Fruit fly (Drosophila melanogaster) whole organism, embryonic: ENCODE data around the gene Noc2.

Source experiments
- CG10267 ChIP-seq: fragments of 200-800 bp; sonication (Bioruptor generic); optimal IDR thresholded peaks from 2 replicates; lab custom pipeline; 2018; ENCODE audit warnings: missing biosample characterization, mild to moderate bottlenecking, missing genetic modification characterization, moderate library complexity
- CG11247 ChIP-seq: fragments of 200-800 bp; sonication (Bioruptor generic); IDR thresholded peaks from 2 replicates; pipeline ENCODE4 v1.3.6; 2022; ENCODE audit warnings: missing biosample characterization, missing genetic modification characterization
- CG11398 ChIP-seq: fragments of 200-800 bp; sonication (Bioruptor generic); optimal IDR thresholded peaks from 2 replicates; lab custom pipeline; 2016; ENCODE audit warnings: missing biosample characterization, missing genetic modification characterization
- CG11456 ChIP-seq: fragments of 200-800 bp; sonication (Bioruptor generic); IDR thresholded peaks from 3 replicates; pipeline ENCODE4 v1.3.6; 2022; ENCODE audit warnings: missing biosample characterization, missing genetic modification characterization
- CG11560 ChIP-seq: fragments of 200-800 bp; sonication (Bioruptor generic); IDR thresholded peaks from 3 replicates; pipeline ENCODE4 v1.3.6; 2022; ENCODE audit warnings: missing biosample characterization, missing genetic modification characterization
- CG11695 ChIP-seq: fragments of 200-800 bp; sonication (Bioruptor generic); IDR thresholded peaks from 3 replicates; pipeline ENCODE4 v1.3.6; 2022; ENCODE audit warnings: missing biosample characterization, missing genetic modification characterization
- CG12236 ChIP-seq: fragments of 200-800 bp; sonication (Bioruptor generic); optimal IDR thresholded peaks from 2 replicates; lab custom pipeline; 2016; ENCODE audit warnings: missing biosample characterization, missing genetic modification characterization
- CG12769 ChIP-seq: fragments of 200-800 bp; sonication (Bioruptor generic); optimal IDR thresholded peaks from 2 replicates; lab custom pipeline; 2019; ENCODE audit warnings: missing biosample characterization, mild to moderate bottlenecking, missing genetic modification characterization, moderate library complexity
- CG14014 ChIP-seq: fragments of 200-800 bp; sonication (Bioruptor generic); IDR thresholded peaks from 2 replicates; pipeline ENCODE4 v1.3.6; 2022; ENCODE audit warnings: missing biosample characterization, missing genetic modification characterization
- CG1529 ChIP-seq: fragments of 200-800 bp; sonication (Bioruptor generic); optimal IDR thresholded peaks from 3 replicates; lab custom pipeline; 2018; ENCODE audit warnings: missing biosample characterization, missing genetic modification characterization
- CG15601 ChIP-seq: fragments of 200-800 bp; sonication (Bioruptor generic); optimal IDR thresholded peaks from 3 replicates; lab custom pipeline; 2019; ENCODE audit warnings: missing biosample characterization, mild to moderate bottlenecking, missing genetic modification characterization, moderate library complexity
- CG16779 ChIP-seq: fragments of 200-800 bp; sonication (Bioruptor generic); IDR thresholded peaks from 2 replicates; pipeline ENCODE4 v1.3.6; 2022; ENCODE audit warnings: missing biosample characterization, missing genetic modification characterization
- CG16813 ChIP-seq: fragments of 200-800 bp; sonication (Bioruptor generic); IDR thresholded peaks from 3 replicates; pipeline ENCODE4 v1.3.6; 2022; ENCODE audit warnings: missing biosample characterization, missing genetic modification characterization; ENCODE audit not compliant: partially characterized antibody
- CG16815 ChIP-seq: fragments of 200-800 bp; sonication (Bioruptor generic); optimal IDR thresholded peaks from 3 replicates; lab custom pipeline; 2017; ENCODE audit warnings: missing biosample characterization, mild to moderate bottlenecking, missing genetic modification characterization
- CG17359 ChIP-seq: fragments of 200-800 bp; sonication (Bioruptor generic); optimal IDR thresholded peaks from 3 replicates; lab custom pipeline; 2018; ENCODE audit warnings: missing biosample characterization, mild to moderate bottlenecking, missing genetic modification characterization, moderate library complexity
- CG17361 ChIP-seq: fragments of 200-800 bp; sonication (Bioruptor generic); IDR thresholded peaks from 3 replicates; pipeline ENCODE4 v1.3.6; 2022; ENCODE audit warnings: missing biosample characterization, missing genetic modification characterization
- CG4424 ChIP-seq: fragments of 200-800 bp; sonication (Bioruptor generic); optimal IDR thresholded peaks from 3 replicates; lab custom pipeline; 2016; ENCODE audit warnings: missing biosample characterization, missing genetic modification characterization
- CG4707 ChIP-seq: fragments of 200-800 bp; sonication (Bioruptor generic); optimal IDR thresholded peaks from 2 replicates; lab custom pipeline; 2018; ENCODE audit warnings: missing biosample characterization, mild to moderate bottlenecking, missing genetic modification characterization, moderate library complexity
- CG7987 ChIP-seq: fragments of 200-800 bp; sonication (Bioruptor generic); optimal IDR thresholded peaks from 2 replicates; lab custom pipeline; 2018; ENCODE audit warnings: missing biosample characterization, mild to moderate bottlenecking, missing genetic modification characterization, moderate library complexity
- D19A ChIP-seq: fragments of 200-800 bp; optimal IDR thresholded peaks from 3 replicates; lab custom pipeline; 2019; ENCODE audit warnings: missing biosample characterization, mild to moderate bottlenecking, missing genetic modification characterization, moderate library complexity
- Dip3 ChIP-seq: fragments of 200-800 bp; sonication (Bioruptor generic); optimal IDR thresholded peaks from 3 replicates; lab custom pipeline; 2016; ENCODE audit warnings: missing biosample characterization, missing genetic modification characterization
- Lhr ChIP-seq: fragments of 200-800 bp; sonication (Bioruptor generic); optimal IDR thresholded peaks from 3 replicates; lab custom pipeline; 2017; ENCODE audit warnings: mild to moderate bottlenecking, missing biosample characterization, missing genetic modification reagents, missing genetic modification characterization
- Lim3 ChIP-seq: fragments of 200-800 bp; sonication (Bioruptor generic); IDR thresholded peaks from 2 replicates; pipeline ENCODE4 v1.3.6; 2022; ENCODE audit warnings: missing biosample characterization, missing genetic modification characterization
- Optix ChIP-seq: fragments of 200-800 bp; sonication (Bioruptor generic); IDR thresholded peaks from 3 replicates; pipeline ENCODE4 v1.3.6; 2022; ENCODE audit warnings: missing biosample characterization, missing genetic modification characterization
- Ptx1 ChIP-seq: fragments of 200-800 bp; sonication (Bioruptor generic); IDR thresholded peaks from 2 replicates; pipeline ENCODE4 v1.3.6; 2022; ENCODE audit warnings: missing biosample characterization, missing genetic modification characterization
- Sox100B ChIP-seq: fragments of 200-800 bp; sonication (Bioruptor generic); optimal IDR thresholded peaks from 3 replicates; lab custom pipeline; 2018; ENCODE audit warnings: missing biosample characterization, mild to moderate bottlenecking, missing genetic modification characterization
- Sry-δ ChIP-seq: fragments of 200-800 bp; sonication (Bioruptor generic); optimal IDR thresholded peaks from 2 replicates; lab custom pipeline; 2016; ENCODE audit warnings: missing biosample characterization, missing genetic modification characterization
- Tbp ChIP-seq: fragments of >200 bp; optimal IDR thresholded peaks from 2 replicates; lab custom pipeline; 2018; ENCODE audit warnings: missing biosample characterization, missing genetic modification characterization
- Xrp1 ChIP-seq: fragments of 200-800 bp; sonication (Bioruptor generic); IDR thresholded peaks from 2 replicates; pipeline ENCODE4 v1.3.6; 2022; ENCODE audit warnings: missing biosample characterization, missing genetic modification characterization
- bcd ChIP-seq: fragments of 200-800 bp; sonication (Bioruptor generic); optimal IDR thresholded peaks from 2 replicates; lab custom pipeline; 2017; ENCODE audit warnings: missing biosample characterization, mild to moderate bottlenecking, missing genetic modification characterization
- bowl ChIP-seq: fragments of 200-800 bp; sonication (Bioruptor generic); IDR thresholded peaks from 2 replicates; pipeline ENCODE4 v1.3.6; 2022; ENCODE audit warnings: missing biosample characterization, missing genetic modification characterization
- dm ChIP-seq: fragments of 200-800 bp; sonication (Bioruptor generic); optimal IDR thresholded peaks from 3 replicates; lab custom pipeline; 2016; ENCODE audit warnings: missing biosample characterization, missing genetic modification characterization
- dysf ChIP-seq: fragments of 200-800 bp; sonication (Bioruptor generic); IDR thresholded peaks from 3 replicates; pipeline ENCODE4 v1.3.6; 2022; ENCODE audit warnings: missing biosample characterization, missing genetic modification characterization
- gsb ChIP-seq: fragments of 200-800 bp; sonication (Bioruptor generic); IDR thresholded peaks from 2 replicates; pipeline ENCODE4 v1.3.6; 2022; ENCODE audit warnings: missing biosample characterization, missing genetic modification characterization
- gt ChIP-seq: fragments of 200-800 bp; sonication (Bioruptor generic); IDR thresholded peaks from 2 replicates; pipeline ENCODE4 v1.3.6; 2022; ENCODE audit warnings: missing biosample characterization, missing genetic modification characterization
- hbn ChIP-seq: fragments of 200-800 bp; sonication (Bioruptor generic); IDR thresholded peaks from 2 replicates; pipeline ENCODE4 v1.3.6; 2022; ENCODE audit warnings: missing biosample characterization, missing genetic modification characterization; ENCODE audit not compliant: partially characterized antibody
- inv ChIP-seq: fragments of 200-800 bp; sonication (Bioruptor generic); IDR thresholded peaks from 2 replicates; pipeline ENCODE4 v1.3.6; 2022; ENCODE audit warnings: missing biosample characterization, missing genetic modification characterization; ENCODE audit not compliant: partially characterized antibody
- jumu ChIP-seq: fragments of 200-800 bp; sonication (Bioruptor generic); optimal IDR thresholded peaks from 3 replicates; lab custom pipeline; 2016; ENCODE audit warnings: missing biosample characterization, missing genetic modification characterization
- lbe ChIP-seq: fragments of 200-800 bp; sonication (Bioruptor generic); optimal IDR thresholded peaks from 2 replicates; lab custom pipeline; 2016; ENCODE audit warnings: missing biosample characterization, mild to moderate bottlenecking, missing genetic modification characterization
- mirr ChIP-seq: fragments of 200-800 bp; sonication (Bioruptor generic); optimal IDR thresholded peaks from 3 replicates; lab custom pipeline; 2018; ENCODE audit warnings: missing biosample characterization, mild to moderate bottlenecking, missing genetic modification characterization
- nom ChIP-seq: fragments of 200-800 bp; sonication (Bioruptor generic); optimal IDR thresholded peaks from 2 replicates; lab custom pipeline; 2017; ENCODE audit warnings: missing biosample characterization, missing genetic modification characterization, mild to moderate bottlenecking, moderate library complexity, missing genetic modification reagents
- pfk ChIP-seq: fragments of 200-800 bp; sonication (Bioruptor generic); optimal IDR thresholded peaks from 2 replicates; lab custom pipeline; 2018; ENCODE audit warnings: missing biosample characterization, mild to moderate bottlenecking, missing genetic modification characterization, moderate library complexity
- phol ChIP-seq: fragments of 200-800 bp; sonication (Bioruptor generic); optimal IDR thresholded peaks from 3 replicates; lab custom pipeline; 2018; ENCODE audit warnings: missing biosample characterization, mild to moderate bottlenecking, missing genetic modification characterization, moderate library complexity
- pzg ChIP-seq: fragments of 200-800 bp; sonication (Bioruptor generic); optimal IDR thresholded peaks from 3 replicates; lab custom pipeline; 2018; ENCODE audit warnings: missing biosample characterization, mild to moderate bottlenecking, missing genetic modification characterization, moderate library complexity
- ro ChIP-seq: fragments of 200-800 bp; sonication (Bioruptor generic); IDR thresholded peaks from 2 replicates; pipeline ENCODE4 v1.3.6; 2022; ENCODE audit warnings: missing biosample characterization, missing genetic modification characterization
- sim ChIP-seq: fragments of 200-800 bp; sonication (Bioruptor generic); IDR thresholded peaks from 2 replicates; pipeline ENCODE4 v1.3.6; 2022; ENCODE audit warnings: missing biosample characterization, missing genetic modification characterization
- sisA ChIP-seq: fragments of 200-800 bp; sonication (Bioruptor generic); IDR thresholded peaks from 2 replicates; pipeline ENCODE4 v1.3.6; 2022; ENCODE audit warnings: missing biosample characterization, missing genetic modification characterization
- slp2 ChIP-seq: fragments of 200-800 bp; sonication (Bioruptor generic); optimal IDR thresholded peaks from 2 replicates; lab custom pipeline; 2016; ENCODE audit warnings: missing biosample characterization, missing genetic modification characterization
- stc ChIP-seq: fragments of 200-800 bp; sonication (Bioruptor generic); IDR thresholded peaks from 2 replicates; pipeline ENCODE4 v1.3.6; 2022; ENCODE audit warnings: missing biosample characterization, missing genetic modification characterization
- trh ChIP-seq: fragments of 200-800 bp; sonication (Bioruptor generic); optimal IDR thresholded peaks from 2 replicates; lab custom pipeline; 2016; ENCODE audit warnings: missing biosample characterization, missing genetic modification characterization
- wdn ChIP-seq: fragments of 200-800 bp; sonication (Bioruptor generic); IDR thresholded peaks from 2 replicates; pipeline ENCODE4 v1.3.6; 2022; ENCODE audit warnings: missing biosample characterization, missing genetic modification characterization

Noc2 gene

DNA sequence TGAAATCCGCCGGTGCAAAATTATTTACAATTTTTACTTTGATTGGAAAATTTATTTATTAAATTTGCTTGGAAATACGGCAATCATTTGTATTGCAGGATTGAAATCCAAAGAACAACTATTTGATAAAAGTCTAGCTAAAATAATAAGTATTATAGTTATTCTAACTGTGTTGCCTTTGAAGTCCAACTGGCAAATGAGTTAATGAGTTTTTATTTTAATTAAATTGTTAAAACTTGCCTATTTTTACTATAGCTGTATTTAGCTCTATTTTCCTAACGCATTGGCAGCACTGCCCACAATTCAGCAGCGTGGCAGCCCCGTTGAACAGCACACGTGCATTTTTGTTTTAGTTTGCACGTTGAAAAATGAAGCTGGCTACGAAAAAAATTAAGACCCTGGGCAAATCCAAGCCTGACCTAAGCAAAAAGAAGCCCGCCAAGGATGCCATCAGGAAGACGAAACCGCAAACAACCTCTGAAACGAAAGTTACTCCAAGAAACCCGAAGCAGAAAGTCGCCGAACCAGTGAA, at the start of gene Noc2:
Noc2 (plus strand) TSS at position 331 of the 532 bp plus-strand sequence.
- TF ChIP-seq Xrp1 (GFP tag; lab: Robert Waterston, UW), result peak; percentile 45; the same call in 1 of the 2 replicates
- TF ChIP-seq nom, result no peak
- TF ChIP-seq CG4707 (GFP tag; lab: Kevin White, UChicago), result no peak
- TF ChIP-seq inv, result no peak
- no peak for TF ChIP-seq pfk (GFP tag; lab: Kevin White, UChicago)
- TF ChIP-seq stc (GFP tag; lab: Robert Waterston, UW), result no peak
- no peak for TF ChIP-seq CG11695 (GFP tag; lab: Robert Waterston, UW)
- peak; percentile 74 for TF ChIP-seq CG17361 (GFP tag; lab: Robert Waterston, UW)
- TF ChIP-seq lbe, result no peak
- TF ChIP-seq sim (GFP tag; lab: Robert Waterston, UW), result no peak
- no peak for TF ChIP-seq CG16813 (GFP tag; lab: Robert Waterston, UW)
- TF ChIP-seq CG17359 (tag; lab: Kevin White, UChicago), result peak; percentile 7
- peak; percentile 46 for TF ChIP-seq Dip3 (GFP tag; lab: Kevin White, UChicago)
- no peak for TF ChIP-seq CG1529 (GFP tag; lab: Kevin White, UChicago)
- peak; percentile 66 for TF ChIP-seq phol (tag; lab: Kevin White, UChicago)
- no peak for TF ChIP-seq wdn
- TF ChIP-seq CG12236 (GFP tag; lab: Kevin White, UChicago), result no peak
- TF ChIP-seq Sox100B (GFP tag; lab: Kevin White, UChicago), result peak; percentile 56
- TF ChIP-seq CG4424, result peak; percentile 56
- TF ChIP-seq CG16779 (GFP tag; lab: Robert Waterston, UW), result peak; percentile 65
- TF ChIP-seq CG11247, result 0 out of 2 replicates have a peak, but pooled peaks have one; percentile 4
- TF ChIP-seq CG11560 (tag; lab: Robert Waterston, UW), result no peak
- TF ChIP-seq Lhr (GFP tag; lab: Kevin White, UChicago), result peak; percentile 15
- peak; percentile 34 for TF ChIP-seq CG15601 (tag; lab: Kevin White, UChicago)
- TF ChIP-seq hbn (GFP tag; lab: Robert Waterston, UW), result no peak
- TF ChIP-seq CG14014 (GFP tag; lab: Robert Waterston, UW), result peak; percentile 58
- TF ChIP-seq gt, result 0 out of 2 replicates have a peak, but pooled peaks have one; percentile 22
- TF ChIP-seq CG11398 (GFP tag; lab: Kevin White, UChicago), result no peak
- no peak for TF ChIP-seq Tbp
- TF ChIP-seq pzg, result peak; percentile 40
- peak; percentile 6 for TF ChIP-seq CG12769 (tag; lab: Kevin White, UChicago)
- peak; percentile 96 for TF ChIP-seq dm (GFP tag; lab: Kevin White, UChicago)
- TF ChIP-seq CG11456 (GFP tag; lab: Robert Waterston, UW), result peak; percentile 72; the same call in 1 of the 3 replicates
- TF ChIP-seq Lim3 (GFP tag; lab: Robert Waterston, UW), result no peak
- TF ChIP-seq bcd, result peak; percentile 37
- TF ChIP-seq dysf (GFP tag; lab: Robert Waterston, UW), result peak; percentile 58
- TF ChIP-seq CG7987 (GFP tag; lab: Kevin White, UChicago), result no peak
- no peak for TF ChIP-seq CG16815 (GFP tag; lab: Kevin White, UChicago)
- peak; percentile 5 for TF ChIP-seq D19A (tag; lab: Kevin White, UChicago)
- TF ChIP-seq bowl (GFP tag; lab: Robert Waterston, UW), result no peak
- TF ChIP-seq gsb, result no peak
- peak; percentile 0 for TF ChIP-seq Sry-δ
- peak; percentile 61 for TF ChIP-seq Ptx1 (GFP tag; lab: Robert Waterston, UW)
- TF ChIP-seq slp2 (GFP tag; lab: Kevin White, UChicago), result no peak
- no peak for TF ChIP-seq trh
- TF ChIP-seq Optix, result no peak
- TF ChIP-seq CG10267 (tag; lab: Kevin White, UChicago), result peak; percentile 37
- no peak for TF ChIP-seq ro (GFP tag; lab: Robert Waterston, UW)
- TF ChIP-seq sisA (GFP tag; lab: Robert Waterston, UW), result peak; percentile 64
- no peak for TF ChIP-seq mirr (GFP tag; lab: Kevin White, UChicago)
- TF ChIP-seq jumu (GFP tag; lab: Kevin White, UChicago), result peak; percentile 1
